Worm (Caenorhabditis elegans) whole organism, dauer: ENCODE measurements around the gene clec-219.

Source experiments
- unc-62 ChIP-seq: sonication (generic microtip); optimal IDR thresholded peaks from 2 replicates; lab custom pipeline; 2017; ENCODE audit warnings: missing biosample characterization, missing genetic modification reagents, missing genetic modification characterization

The clec-219 gene

DNA sequence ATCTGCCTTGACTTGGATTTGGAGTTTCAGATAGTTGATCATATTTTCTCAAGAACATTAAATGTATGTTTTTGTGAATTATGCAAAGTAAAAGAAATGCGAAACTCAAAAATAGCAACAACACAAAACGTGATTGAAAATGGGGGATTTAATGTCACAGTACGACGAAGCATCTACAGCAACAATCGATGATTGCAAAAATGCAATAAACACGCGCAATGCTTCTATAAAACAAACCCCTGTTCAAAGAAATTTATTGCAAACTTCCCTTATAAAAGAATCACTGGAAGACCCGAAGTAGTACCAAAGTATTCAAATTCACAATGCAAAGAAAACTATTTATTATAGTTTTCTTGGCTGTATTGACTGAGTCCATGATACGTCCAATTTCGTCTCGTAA is at the start of gene clec-219:
clec-219 (plus strand) TSS at position 301 of the 400 bp plus-strand sequence.
- no peak for TF ChIP-seq unc-62

ce11 chrV:8268902-8269301 is 49.3 kb upstream of the clec-219 start, which contains the start of the genes asp-6 and asp-12:
Gene asp-6 (minus strand): TSS chrV:8268937.
Gene asp-12 (plus strand): TSS chrV:8269210.
- no peak for TF ChIP-seq unc-62

DNA sequence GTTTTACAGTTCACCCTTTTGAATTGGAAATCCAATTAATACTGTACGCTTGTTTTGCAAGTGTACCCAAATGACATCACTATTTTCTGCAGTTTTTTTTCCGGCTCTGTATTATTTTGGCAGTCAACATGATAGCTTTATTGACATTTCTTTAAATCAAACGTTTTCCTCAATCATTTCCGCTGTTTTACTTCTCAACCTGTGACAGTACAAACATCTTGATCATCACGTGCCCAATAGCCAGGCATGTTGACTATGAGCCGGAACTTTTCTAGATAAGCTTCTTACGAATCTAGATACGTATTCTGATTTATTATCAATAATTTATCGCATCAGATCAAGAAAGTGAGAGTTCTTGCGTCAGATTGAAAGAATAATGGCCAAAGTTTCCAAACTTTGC is 48.4 kb upstream of the clec-219 start:
- TF ChIP-seq unc-62 = no peak

- no peak for TF ChIP-seq unc-62
Observed at ce11 chrV:8271395-8271794, 46.8 kb upstream of the clec-219 start.

DNA sequence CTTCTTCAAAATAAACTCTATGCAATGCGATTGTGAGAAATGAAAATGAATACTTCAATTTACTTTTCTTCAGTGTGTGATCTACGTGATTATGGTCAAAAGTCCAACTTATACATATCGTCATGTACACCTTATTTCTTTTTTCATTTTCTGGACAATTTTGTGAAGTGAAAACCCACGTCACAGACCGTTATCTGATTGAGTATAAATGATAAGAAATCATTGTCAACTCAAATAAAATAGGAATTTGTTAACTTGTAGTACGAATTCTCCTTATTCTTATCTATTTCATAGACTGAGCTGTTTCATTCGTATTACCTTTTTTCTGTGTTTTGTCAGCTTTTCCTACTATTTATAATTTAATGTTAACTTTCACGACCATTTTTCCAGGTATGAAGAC is 46.2 kb upstream of the clec-219 start, which contains the start of gene asp-5:
asp-5 (plus strand) TSS at position 391 of the 400 bp plus-strand sequence.
- no peak for TF ChIP-seq unc-62

- TF ChIP-seq unc-62 = no peak
Observed at ce11 chrV:8278830-8279229, 39.4 kb upstream of the clec-219 start, which contains the start of gene str-136. Gene str-136 (minus strand): TSS chrV:8278930.

DNA sequence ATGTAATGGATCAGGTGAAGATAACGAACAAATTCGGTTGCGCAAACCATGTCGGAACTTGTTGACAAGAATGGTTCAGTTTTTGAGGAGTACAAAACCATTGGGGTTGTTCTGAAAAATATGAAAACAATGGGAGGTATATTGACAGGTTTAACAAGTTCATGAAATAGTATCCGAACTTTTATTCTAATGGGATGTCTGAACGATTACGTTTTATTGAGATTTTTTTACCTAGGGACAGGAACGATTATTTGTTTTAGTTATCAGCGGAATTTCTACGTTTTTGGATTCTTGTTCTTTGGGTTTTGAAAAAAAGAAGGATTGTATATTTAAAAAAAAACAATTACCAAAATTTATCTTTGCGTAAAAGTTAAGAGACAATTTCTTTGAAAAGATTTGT is 37.5 kb upstream of the clec-219 start, which contains the start of gene str-135:
str-135 (minus strand) TSS at position 101 of the 400 bp plus-strand sequence.
- TF ChIP-seq unc-62 = no peak

DNA sequence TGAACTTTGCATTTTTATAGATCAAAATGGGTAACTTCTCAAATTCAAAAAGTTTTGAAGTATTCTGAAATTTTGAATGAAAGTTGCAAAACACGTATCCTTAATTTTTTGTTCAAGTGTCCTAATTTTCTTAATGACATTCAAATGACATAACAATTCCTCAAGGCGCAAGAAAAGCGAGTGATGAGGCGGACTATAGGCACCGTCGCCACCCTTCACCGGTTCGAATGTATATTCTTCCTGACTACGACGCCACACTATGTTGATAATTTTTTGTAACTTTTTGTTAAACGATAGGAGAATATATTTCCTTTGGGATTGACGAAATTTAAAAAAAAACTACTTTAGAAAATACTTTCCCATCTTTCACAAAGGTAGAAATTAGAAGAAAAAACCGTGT is 36.6 kb upstream of the clec-219 start:
- TF ChIP-seq unc-62 = no peak

ce11 chrV:8282933-8283332 is 35.3 kb upstream of the clec-219 start:
- no peak for TF ChIP-seq unc-62

- TF ChIP-seq unc-62 = no peak
Observed at ce11 chrV:8284800-8285199, 33.4 kb upstream of the clec-219 start, which contains the start of gene slc-17.5. Gene slc-17.5 (minus strand): TSS chrV:8284900.

- no peak for TF ChIP-seq unc-62
Observed at ce11 chrV:8285455-8285854, 32.8 kb upstream of the clec-219 start.

- no peak for TF ChIP-seq unc-62
Observed at ce11 chrV:8288125-8288806, 30.0 kb upstream of the clec-219 start.

ce11 chrV:8291764-8292163 is 26.5 kb upstream of the clec-219 start, which contains the start of gene srg-33:
Gene srg-33 (plus strand): TSS chrV:8292064.
- no peak for TF ChIP-seq unc-62

DNA sequence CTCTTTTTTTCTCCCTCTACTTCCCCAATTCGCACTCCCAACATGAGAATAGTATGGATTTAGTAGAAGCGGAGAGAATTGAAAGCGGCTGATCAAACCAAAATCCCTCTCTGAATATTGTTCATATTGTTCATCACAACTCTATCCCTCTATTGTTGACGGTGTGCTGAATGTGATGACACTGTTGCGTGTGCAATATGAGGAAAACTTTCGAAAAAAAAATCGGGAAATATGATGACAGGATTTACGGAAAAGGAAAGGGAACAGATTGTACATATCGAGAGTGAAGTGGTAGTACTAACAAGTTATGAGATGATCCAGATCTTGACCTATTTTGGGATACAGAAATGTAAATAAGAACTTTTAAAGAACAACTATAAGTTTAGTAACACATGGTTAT is 22.4 kb upstream of the clec-219 start, which contains the start of gene smex-1:
smex-1 (minus strand) TSS at position 101 of the 400 bp plus-strand sequence.
- TF ChIP-seq unc-62 = no peak

ce11 chrV:8297504-8297903 is 20.7 kb upstream of the clec-219 start, which contains the start of gene W02D7.4:
Gene W02D7.4 (minus strand): TSS chrV:8297604.
- TF ChIP-seq unc-62 = no peak

DNA sequence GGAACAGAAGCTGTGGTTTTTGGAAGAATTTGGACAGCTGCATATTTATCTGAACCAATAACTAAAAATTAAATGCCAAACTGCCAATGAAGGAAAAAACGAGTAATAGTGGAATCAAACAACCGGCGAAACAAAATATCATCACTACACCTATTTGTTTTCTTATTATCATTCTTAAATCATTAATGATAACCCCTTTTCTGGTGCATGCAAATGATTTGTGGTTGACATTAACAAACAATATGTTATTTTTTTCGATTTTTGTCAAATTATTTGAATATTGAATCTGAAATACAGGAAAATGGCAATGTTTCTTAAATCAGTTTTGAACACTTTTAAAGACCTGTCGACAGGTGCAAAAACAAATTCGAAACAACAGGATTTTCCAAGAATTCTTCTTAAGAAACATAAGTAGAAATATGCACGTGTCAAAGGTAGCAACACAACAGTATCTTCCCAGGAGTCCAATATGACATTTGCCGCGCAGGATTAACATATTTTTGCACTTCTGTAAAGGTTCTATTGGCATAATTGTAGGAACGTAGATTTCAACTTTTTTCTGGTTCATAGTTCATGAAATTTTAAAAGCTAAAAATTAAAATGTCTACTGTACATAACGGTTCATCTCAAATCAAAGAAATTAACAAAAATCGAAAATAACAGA is 18.9 kb upstream of the clec-219 start, which contains the start of gene W02D7.5:
W02D7.5 (minus strand) TSS at position 51 of the 664 bp plus-strand sequence.
- TF ChIP-seq unc-62 = no peak

DNA sequence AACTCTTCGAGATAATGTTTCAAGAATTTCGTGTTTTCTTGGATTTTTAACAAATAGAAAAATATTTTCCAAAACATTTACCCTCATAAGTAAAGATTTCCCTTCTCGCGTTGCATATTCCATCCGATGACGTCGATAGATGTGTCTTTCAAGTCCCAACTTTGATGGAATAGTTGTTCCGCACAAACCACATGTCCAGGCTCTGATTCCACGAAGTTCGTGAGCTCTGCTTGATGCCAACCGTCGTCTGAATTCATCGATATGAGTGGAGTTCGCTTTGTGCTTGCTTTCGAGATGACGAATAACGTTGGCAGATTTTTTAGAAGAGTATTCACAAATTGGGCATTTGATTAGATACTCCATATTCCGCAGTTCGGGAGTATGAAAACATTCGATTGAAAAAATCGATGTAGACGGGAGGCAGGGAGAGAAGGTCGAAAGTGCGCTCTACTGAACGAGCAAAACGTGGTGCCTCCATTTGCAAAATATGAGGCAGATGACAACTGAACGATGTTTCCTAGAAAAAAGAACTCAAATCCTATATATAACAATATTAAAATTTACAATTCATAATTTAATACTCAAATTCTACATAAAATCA is 17.2 kb upstream of the clec-219 start, which contains the start of gene W02D7.6:
W02D7.6 (minus strand) TSS at position 573 of the 601 bp plus-strand sequence.
- TF ChIP-seq unc-62 = no peak
